Fruit fly (Drosophila melanogaster) whole organism, wandering third instar larva: ENCODE data around the gene CG15772.

ENCODE experiments used
- Abd-B ChIP-seq: fragments of >200 bp; optimal IDR thresholded peaks from 2 replicates; lab custom pipeline; 2017; ENCODE audit warnings: missing biosample characterization, missing genetic modification characterization
- CG32264 ChIP-seq: fragments of 200-800 bp; sonication (Bioruptor generic); optimal IDR thresholded peaks from 2 replicates; lab custom pipeline; 2016; ENCODE audit warnings: missing biosample characterization, missing genetic modification characterization
- CG9705 ChIP-seq: fragments of 200-800 bp; sonication (Bioruptor generic); optimal IDR thresholded peaks from 2 replicates; lab custom pipeline; 2018; ENCODE audit warnings: missing biosample characterization, mild to moderate bottlenecking, missing genetic modification characterization
- CrebA ChIP-seq: fragments of 200-800 bp; sonication (Bioruptor generic); optimal IDR thresholded peaks from 2 replicates; lab custom pipeline; 2016; ENCODE audit warnings: missing biosample characterization, mild to moderate bottlenecking, missing genetic modification characterization, borderline replicate concordance
- Dfd ChIP-seq: fragments of >200 bp; optimal IDR thresholded peaks from 2 replicates; lab custom pipeline; 2017; ENCODE audit warnings: missing biosample characterization, missing genetic modification characterization
- Dif ChIP-seq: fragments of 200-275, 200-300 bp; sonication (Bioruptor generic); optimal IDR thresholded peaks from 2 replicates; lab custom pipeline; 2018; ENCODE audit warnings: missing biosample characterization, missing genetic modification characterization; ENCODE audit not compliant: partially characterized antibody
- GATAd ChIP-seq: sonication (Bioruptor generic); optimal IDR thresholded peaks from 2 replicates; lab custom pipeline; 2016; ENCODE audit warnings: missing biosample characterization, missing genetic modification characterization
- HLH106 ChIP-seq: fragments of 200-800 bp; optimal IDR thresholded peaks from 3 replicates; lab custom pipeline; 2019; ENCODE audit warnings: missing biosample characterization, mild to moderate bottlenecking, missing genetic modification characterization, moderate library complexity
- Hnf4 ChIP-seq: fragments of 200-800 bp; sonication (Bioruptor generic); optimal IDR thresholded peaks from 2 replicates; lab custom pipeline; 2016; ENCODE audit warnings: missing biosample characterization, mild to moderate bottlenecking, missing genetic modification characterization
- Hr78 ChIP-seq: fragments of >200 bp; optimal IDR thresholded peaks from 2 replicates; lab custom pipeline; 2017; ENCODE audit warnings: missing biosample characterization, missing genetic modification characterization
- Hr83 ChIP-seq: fragments of 200-300 bp; sonication (Bioruptor generic); optimal IDR thresholded peaks from 2 replicates; lab custom pipeline; 2016; ENCODE audit warnings: missing biosample characterization, mild to moderate bottlenecking, missing genetic modification characterization, moderate library complexity; ENCODE audit not compliant: poor library complexity, severe bottlenecking
- Jra ChIP-seq: sonication (Bioruptor generic); optimal IDR thresholded peaks from 2 replicates; lab custom pipeline; 2016; ENCODE audit warnings: missing biosample characterization, missing genetic modification characterization
- Mio ChIP-seq: sonication (Bioruptor generic); optimal IDR thresholded peaks from 2 replicates; lab custom pipeline; 2016; ENCODE audit warnings: missing biosample characterization, missing genetic modification characterization
- Myc ChIP-seq: fragments of >200 bp; optimal IDR thresholded peaks from 2 replicates; lab custom pipeline; 2017
- N ChIP-seq: fragments of >200 bp; optimal IDR thresholded peaks from 2 replicates; lab custom pipeline; 2018; ENCODE audit warnings: missing biosample characterization, missing external identifiers, missing genetic modification characterization
- OdsH ChIP-seq: fragments of 200-800 bp; sonication (Bioruptor generic); optimal IDR thresholded peaks from 2 replicates; lab custom pipeline; 2016; ENCODE audit warnings: missing biosample characterization, mild to moderate bottlenecking, missing genetic modification characterization
- Rel ChIP-seq, 2 experiments: fragments of 200-800 bp; sonication (Bioruptor generic) in 1 of 2; optimal IDR thresholded peaks; 2 replicates in 1 of 2; 3 replicates in 1 of 2; lab custom pipeline; 2016 to 2019; ENCODE audit warnings: mild to moderate bottlenecking in 2 of 2, missing biosample characterization in 2 of 2, missing genetic modification characterization in 2 of 2, moderate library complexity in 1 of 2
- Sp1 ChIP-seq: fragments of 200-800 bp; sonication (Bioruptor generic); optimal IDR thresholded peaks from 3 replicates; lab custom pipeline; 2019; ENCODE audit warnings: missing biosample characterization, mild to moderate bottlenecking, missing genetic modification characterization, moderate library complexity
- Vsx2 ChIP-seq: fragments of 200-300, 225-300 bp; sonication (Bioruptor generic); optimal IDR thresholded peaks from 2 replicates; lab custom pipeline; 2018; ENCODE audit warnings: missing biosample characterization, missing genetic modification characterization; ENCODE audit not compliant: partially characterized antibody
- br ChIP-seq: fragments of 200-800 bp; sonication (Bioruptor generic); optimal IDR thresholded peaks from 2 replicates; lab custom pipeline; 2016; ENCODE audit warnings: missing biosample characterization, missing genetic modification characterization
- brk ChIP-seq: fragments of 200-800 bp; sonication (Bioruptor generic); optimal IDR thresholded peaks from 2 replicates; lab custom pipeline; 2016; ENCODE audit warnings: missing biosample characterization, mild to moderate bottlenecking, missing genetic modification characterization
- dl ChIP-seq, 2 experiments: fragments of 175-275, 200-275 bp in 1 of 2; fragments of 200-275 bp in 1 of 2; sonication (Bioruptor generic); optimal IDR thresholded peaks; lab custom pipeline; 2018; ENCODE audit warnings: mild to moderate bottlenecking in 2 of 2, missing biosample characterization in 2 of 2, missing genetic modification characterization in 2 of 2, moderate library complexity in 2 of 2; ENCODE audit not compliant: partially characterized antibody in 2 of 2, insufficient read depth in 1 of 2
- dmrt93B ChIP-seq: fragments of 200-800 bp; sonication (Bioruptor generic); optimal IDR thresholded peaks from 2 replicates; lab custom pipeline; 2018; ENCODE audit warnings: missing biosample characterization, mild to moderate bottlenecking, missing genetic modification characterization
- dsf ChIP-seq: sonication (Bioruptor generic); optimal IDR thresholded peaks from 2 replicates; lab custom pipeline; 2016; ENCODE audit warnings: missing biosample characterization, missing genetic modification characterization, borderline replicate concordance
- ey ChIP-seq: fragments of 200-800 bp; sonication (Bioruptor generic); optimal IDR thresholded peaks from 2 replicates; lab custom pipeline; 2016; ENCODE audit warnings: missing biosample characterization, missing genetic modification characterization
- foxo ChIP-seq, 2 experiments: fragments of 200-800 bp; sonication (Bioruptor generic); optimal IDR thresholded peaks; 2 replicates in 1 of 2; 3 replicates in 1 of 2; lab custom pipeline; 2016 to 2017; ENCODE audit warnings: missing biosample characterization in 2 of 2, missing genetic modification characterization in 2 of 2
- fru ChIP-seq: fragments of 200-800 bp; sonication (Bioruptor generic); optimal IDR thresholded peaks from 3 replicates; lab custom pipeline; 2016; ENCODE audit warnings: missing biosample characterization, mild to moderate bottlenecking, missing genetic modification characterization
- h ChIP-seq: fragments of 200-800 bp; sonication (Bioruptor generic); optimal IDR thresholded peaks from 3 replicates; lab custom pipeline; 2016; ENCODE audit warnings: missing biosample characterization, mild to moderate bottlenecking, missing genetic modification characterization
- jim ChIP-seq: fragments of 175-275, 200-325 bp; sonication (Bioruptor generic); optimal IDR thresholded peaks from 2 replicates; lab custom pipeline; 2016; ENCODE audit warnings: missing biosample characterization, mild to moderate bottlenecking, missing genetic modification characterization
- lola ChIP-seq: fragments of >200 bp; optimal IDR thresholded peaks from 2 replicates; lab custom pipeline; 2017; ENCODE audit warnings: missing biosample characterization, missing genetic modification characterization
- pan ChIP-seq: fragments of >200 bp; optimal IDR thresholded peaks from 2 replicates; lab custom pipeline; 2017
- psq ChIP-seq: fragments of 200-800 bp; sonication (Bioruptor generic); optimal IDR thresholded peaks from 3 replicates; lab custom pipeline; 2017; ENCODE audit warnings: missing biosample characterization, mild to moderate bottlenecking, missing genetic modification characterization, moderate library complexity
- rgr ChIP-seq: fragments of 200-800 bp; sonication (Bioruptor generic); optimal IDR thresholded peaks from 3 replicates; lab custom pipeline; 2016; ENCODE audit warnings: missing biosample characterization, mild to moderate bottlenecking, missing genetic modification characterization
- sage ChIP-seq: fragments of 200-800 bp; sonication (Bioruptor generic); optimal IDR thresholded peaks from 2 replicates; lab custom pipeline; 2016; ENCODE audit warnings: missing biosample characterization, mild to moderate bottlenecking, missing genetic modification characterization
- sv ChIP-seq: fragments of 200-800 bp; sonication (Bioruptor generic); optimal IDR thresholded peaks from 3 replicates; lab custom pipeline; 2016; ENCODE audit warnings: missing biosample characterization, missing genetic modification characterization
- tai ChIP-seq: sonication (Bioruptor generic); optimal IDR thresholded peaks from 2 replicates; lab custom pipeline; 2016; ENCODE audit warnings: missing biosample characterization, missing genetic modification characterization
- usp ChIP-seq: fragments of >200 bp; optimal IDR thresholded peaks from 2 replicates; lab custom pipeline; 2017; ENCODE audit warnings: missing biosample characterization, missing genetic modification characterization
- woc ChIP-seq: sonication (Bioruptor generic); optimal IDR thresholded peaks from 2 replicates; lab custom pipeline; 2016; ENCODE audit warnings: missing biosample characterization, mild to moderate bottlenecking, missing genetic modification characterization

CG15772 gene

dm6 chrX:5724744-5725185 lies 27.3 kb upstream of the CG15772 start:
- TF ChIP-seq fru (GFP tag; lab: Kevin White, UChicago) (peak; percentile 70), woc (GFP tag; lab: Kevin White, UChicago) (peak; percentile 42), tai (GFP tag; lab: Kevin White, UChicago) (no peak), CrebA (no peak), usp (GFP tag; lab: Kevin White, UChicago) (no peak), Abd-B (GFP tag; lab: Kevin White, UChicago) (no peak), Jra (no peak), foxo (GFP tag; optimal IDR thresholded peaks at IDR 0.05; lab: Kevin White, UChicago) (peak in 1 of 2 experiments; percentile 76), Rel (GFP tag; optimal IDR thresholded peaks at IDR 0.05; lab: Kevin White, UChicago) (no peak), Rel (tag; optimal IDR thresholded peaks at IDR 0.05; lab: Kevin White, UChicago) (no peak), jim (no peak), lola (GFP tag; lab: Kevin White, UChicago) (no peak), HLH106 (no peak), dsf (GFP tag; lab: Kevin White, UChicago) (no peak), sv (GFP tag; lab: Kevin White, UChicago) (no peak), Vsx2 (GFP tag; lab: Kevin White, UChicago) (no peak), CG9705 (GFP tag; lab: Kevin White, UChicago) (no peak), CG32264 (GFP tag; lab: Kevin White, UChicago) (no peak), brk (no peak), sage (GFP tag; lab: Kevin White, UChicago) (no peak), pan (no peak), dl (GFP tag; optimal IDR thresholded peaks at IDR 0.05; lab: Kevin White, UChicago; ENCODE audit: insufficient read depth in 1 of 2, partially characterized antibody in 2 of 2) (no peak), rgr (GFP tag; lab: Kevin White, UChicago) (peak; percentile 69), dmrt93B (peak; percentile 38), N (GFP tag; lab: Kevin White, UChicago) (no peak), OdsH (peak; percentile 34), Dfd (GFP tag; lab: Kevin White, UChicago) (no peak), Myc (lab: Kevin White, UChicago) (no peak), Mio (GFP tag; lab: Kevin White, UChicago) (no peak), Sp1 (GFP tag; lab: Kevin White, UChicago) (no peak), Hnf4 (peak; percentile 60), Dif (GFP tag; lab: Kevin White, UChicago) (no peak), Hr78 (GFP tag; lab: Kevin White, UChicago) (no peak), psq (peak; percentile 27), GATAd (GFP tag; lab: Kevin White, UChicago) (no peak), ey (GFP tag; lab: Kevin White, UChicago) (peak; percentile 74), br (GFP tag; lab: Kevin White, UChicago) (peak; percentile 57), h (GFP tag; lab: Kevin White, UChicago) (peak; percentile 70), Hr83 (GFP tag; lab: Kevin White, UChicago) (no peak)
- TF ChIP-seq, all 38 proteins: peak for 11

- TF ChIP-seq Dfd (GFP tag; lab: Kevin White, UChicago) (no peak), lola (GFP tag; lab: Kevin White, UChicago) (no peak)
- TF ChIP-seq, all 38 proteins: peak for 0
Observed at dm6 chrX:5732440-5732839, 19.6 kb upstream of the CG15772 start, which contains the start of gene CG15773. TSS of gene CG15773 (plus strand) at chrX:5732740.
